Fruit fly (Drosophila melanogaster): Measurements from ENCODE around the gene mRpL9.

Gene mRpL9

dm6 chr3R:15361490-15361889, 31.0 kb downstream of the mRpL9 start, which contains the start of the genes Cog2 and Trax:
Cog2 (minus strand) TSS chr3R:15361657.
Trax (plus strand) TSS chr3R:15361692.
- TF ChIP-seq CG34367 (tag; optimal IDR thresholded peaks at IDR 0.05), result no peak
- TF ChIP-seq gl (tag; optimal IDR thresholded peaks at IDR 0.05), result no peak
- TF ChIP-seq CG32121 (GFP tag; IDR thresholded peaks at IDR 0.05), result peak; percentile 19; the same call in 1 of the 2 replicates
- no peak for TF ChIP-seq CG17806 (tag; optimal IDR thresholded peaks at IDR 0.05)
- no peak for TF ChIP-seq fd96Ca (GFP tag; IDR thresholded peaks at IDR 0.05)

DNA sequence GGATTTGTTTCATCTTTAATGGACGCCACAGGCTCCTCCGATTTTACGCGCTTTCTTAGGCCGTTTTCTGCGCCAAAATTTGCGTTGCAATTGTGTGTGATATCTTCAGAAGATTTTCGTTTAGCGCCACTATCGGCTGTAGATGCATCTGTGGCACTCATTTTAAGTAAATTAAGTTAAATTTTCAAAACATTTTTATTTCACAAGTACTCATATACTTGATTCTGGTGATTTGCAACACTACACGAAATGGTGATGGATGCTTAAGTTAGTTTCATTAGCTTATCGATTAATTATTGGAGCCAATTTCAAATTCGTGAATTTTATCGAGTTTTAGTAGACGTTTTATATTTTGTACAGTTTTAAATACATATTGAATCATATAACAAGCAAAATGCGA, 33.1 kb downstream of the mRpL9 start, which contains the start of gene CG6171:
CG6171 (minus strand) TSS at position 250 of the 400 bp plus-strand sequence.
- no peak for TF ChIP-seq gl (tag; optimal IDR thresholded peaks at IDR 0.05)
- no peak for TF ChIP-seq CG4496 (GFP tag; IDR thresholded peaks at IDR 0.05)
- no peak for TF ChIP-seq CG17806 (tag; optimal IDR thresholded peaks at IDR 0.05)
- no peak for TF ChIP-seq Pif1B (GFP tag; optimal IDR thresholded peaks at IDR 0.05)
- TF ChIP-seq CG13204 (GFP tag; optimal IDR thresholded peaks at IDR 0.05), result no peak
- TF ChIP-seq D1 (tag; optimal IDR thresholded peaks at IDR 0.05), result no peak
- no peak for TF ChIP-seq CG32121 (GFP tag; IDR thresholded peaks at IDR 0.05)
- TF ChIP-seq CG9948 (tag; optimal IDR thresholded peaks at IDR 0.05), result no peak
- no peak for TF ChIP-seq CG15710 (tag; optimal IDR thresholded peaks at IDR 0.05)
- TF ChIP-seq Ets98B (GFP tag; IDR thresholded peaks at IDR 0.05), result no peak
- no peak for TF ChIP-seq Pif1A (GFP tag; optimal IDR thresholded peaks at IDR 0.05)
- TF ChIP-seq CG10348 (GFP tag; IDR thresholded peaks at IDR 0.05), result no peak
- TF ChIP-seq EcR (GFP tag; optimal IDR thresholded peaks at IDR 0.05), result no peak
- no peak for TF ChIP-seq rn (GFP tag; IDR thresholded peaks at IDR 0.05)

DNA sequence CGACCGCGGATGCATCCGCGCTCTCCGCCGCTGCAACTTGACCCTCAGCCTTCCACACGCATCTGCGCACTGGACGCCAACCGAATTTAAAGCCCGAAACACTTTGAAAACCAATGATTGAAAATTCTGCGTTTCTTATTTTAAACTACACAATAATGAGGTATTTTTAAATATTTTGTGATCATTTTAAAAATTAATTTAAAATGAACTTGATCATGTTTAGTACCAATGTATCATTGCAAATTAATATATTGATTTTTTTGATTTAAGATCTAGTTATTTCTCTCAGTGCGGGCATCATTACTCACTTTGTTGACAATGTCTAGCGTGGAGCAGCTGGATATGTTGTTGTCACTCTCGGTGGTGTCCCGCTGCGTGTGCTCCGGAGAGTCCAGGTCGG, 36.3 kb downstream of the mRpL9 start:
- peak; percentile 41 for TF ChIP-seq Ets98B (GFP tag; IDR thresholded peaks at IDR 0.05)
- peak; percentile 62; the same call in 1 of the 2 replicates for TF ChIP-seq CG32121 (GFP tag; IDR thresholded peaks at IDR 0.05)
- TF ChIP-seq CG12605 (GFP tag; IDR thresholded peaks at IDR 0.05), result peak; percentile 46; the same call in 1 of the 2 replicates
- peak; percentile 76; the same call in 2 of the 3 replicates for TF ChIP-seq CG4496 (GFP tag; IDR thresholded peaks at IDR 0.05)
- no peak for TF ChIP-seq CG14655 (GFP tag; optimal IDR thresholded peaks at IDR 0.05)
- TF ChIP-seq fd96Ca (GFP tag; IDR thresholded peaks at IDR 0.05), result no peak
- peak; percentile 32 for TF ChIP-seq CG15710 (tag; optimal IDR thresholded peaks at IDR 0.05)
- peak; percentile 19 for TF ChIP-seq Snoo (tag; optimal IDR thresholded peaks at IDR 0.05)
- TF ChIP-seq CG9948 (tag; optimal IDR thresholded peaks at IDR 0.05), result peak; percentile 43
- peak; percentile 55 for TF ChIP-seq CG17806 (tag; optimal IDR thresholded peaks at IDR 0.05)

DNA sequence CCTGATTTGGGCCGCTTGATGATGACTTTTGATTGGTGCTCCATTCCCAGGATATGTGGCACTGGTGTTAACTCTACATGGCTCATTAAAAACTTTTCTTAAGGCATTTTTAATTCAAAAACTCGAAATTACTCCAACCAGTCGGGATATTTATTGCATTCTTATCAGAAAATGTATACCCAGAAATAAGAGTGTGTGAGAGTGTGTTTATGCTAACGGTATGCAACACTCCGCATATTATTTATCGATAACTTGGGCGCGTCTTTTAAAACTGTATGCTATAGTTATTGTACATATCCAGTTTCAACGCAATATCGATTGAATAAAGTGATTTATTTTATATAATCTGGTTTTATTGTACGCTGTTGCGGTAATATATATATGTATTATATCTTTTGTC, 36.9 kb downstream of the mRpL9 start, which contains the start of gene CG34404:
CG34404 (minus strand) TSS at position 189 of the 400 bp plus-strand sequence.
- TF ChIP-seq CG14655 (GFP tag; optimal IDR thresholded peaks at IDR 0.05) (no peak), CG32121 (GFP tag; IDR thresholded peaks at IDR 0.05) (no peak), rn (GFP tag; IDR thresholded peaks at IDR 0.05) (no peak), CG10348 (GFP tag; IDR thresholded peaks at IDR 0.05) (no peak), Pif1A (GFP tag; optimal IDR thresholded peaks at IDR 0.05) (no peak), CG8301 (tag; optimal IDR thresholded peaks at IDR 0.05) (no peak), EcR (GFP tag; optimal IDR thresholded peaks at IDR 0.05) (no peak)

DNA sequence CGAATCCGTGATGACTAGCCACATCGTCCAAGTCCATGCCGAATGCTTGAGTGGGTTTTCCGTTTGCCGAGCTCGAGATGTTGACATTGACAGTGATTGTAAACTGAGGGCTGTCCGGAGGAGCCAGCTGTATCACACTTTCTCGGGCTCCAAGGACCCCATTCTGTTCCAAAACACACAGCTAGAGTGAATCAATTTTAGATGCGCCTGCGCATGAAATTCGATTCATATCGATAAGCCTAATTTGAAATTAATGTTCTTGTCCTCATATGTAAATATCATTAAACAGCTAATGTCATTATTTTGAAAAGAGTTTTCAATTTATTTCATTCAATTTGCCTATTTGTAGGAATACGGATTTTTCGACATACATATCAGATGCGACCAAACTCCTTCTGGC, 39.2 kb downstream of the mRpL9 start, which contains the start of gene CG14868:
CG14868 (minus strand) TSS at position 204 of the 400 bp plus-strand sequence.
- no peak for TF ChIP-seq CG14655 (GFP tag; optimal IDR thresholded peaks at IDR 0.05)
- no peak for TF ChIP-seq Snoo (tag; optimal IDR thresholded peaks at IDR 0.05)

dm6 chr3R:15371833-15372232, 41.3 kb downstream of the mRpL9 start, which contains the start of the genes Ccm3 and CG6136:
Ccm3 (plus strand) TSS chr3R:15371957.
CG6136 (minus strand) TSS chr3R:15372212.
- TF ChIP-seq CG15710 (tag; optimal IDR thresholded peaks at IDR 0.05) (peak; percentile 13), Ets98B (GFP tag; IDR thresholded peaks at IDR 0.05) (0 out of 2 replicates have a peak, but pooled peaks have one; percentile 10), gl (tag; optimal IDR thresholded peaks at IDR 0.05) (no peak), Snoo (tag; optimal IDR thresholded peaks at IDR 0.05) (peak; percentile 10), CG4496 (GFP tag; IDR thresholded peaks at IDR 0.05) (peak; percentile 45; the same call in 1 of the 3 replicates), CG32121 (GFP tag; IDR thresholded peaks at IDR 0.05) (0 out of 2 replicates have a peak, but pooled peaks have one; percentile 25), CG17806 (tag; optimal IDR thresholded peaks at IDR 0.05) (no peak)

- TF ChIP-seq CG15710 (tag; optimal IDR thresholded peaks at IDR 0.05), result no peak
- TF ChIP-seq Ets98B (GFP tag; IDR thresholded peaks at IDR 0.05), result no peak
- no peak for TF ChIP-seq CG13204 (GFP tag; optimal IDR thresholded peaks at IDR 0.05)
- no peak for TF ChIP-seq D1 (tag; optimal IDR thresholded peaks at IDR 0.05)
- TF ChIP-seq Pif1B (GFP tag; optimal IDR thresholded peaks at IDR 0.05), result no peak
- no peak for TF ChIP-seq Snoo (tag; optimal IDR thresholded peaks at IDR 0.05)
These were observed 43.9 kb downstream of the mRpL9 start, which contains the start of gene Rbp for dm6 chr3R:15374397-15374796. Rbp (plus strand) TSS chr3R:15374635.

dm6 chr3R:15375470-15375869, 44.9 kb downstream of the mRpL9 start:
- TF ChIP-seq CG12605 (GFP tag; IDR thresholded peaks at IDR 0.05), result no peak
- no peak for TF ChIP-seq CG17806 (tag; optimal IDR thresholded peaks at IDR 0.05)
- no peak for TF ChIP-seq CG32121 (GFP tag; IDR thresholded peaks at IDR 0.05)
- TF ChIP-seq CG14655 (GFP tag; optimal IDR thresholded peaks at IDR 0.05), result no peak
- TF ChIP-seq fd96Ca (GFP tag; IDR thresholded peaks at IDR 0.05), result no peak
- no peak for TF ChIP-seq EcR (GFP tag; optimal IDR thresholded peaks at IDR 0.05)
- no peak for TF ChIP-seq CG4496 (GFP tag; IDR thresholded peaks at IDR 0.05)
- TF ChIP-seq CG15710 (tag; optimal IDR thresholded peaks at IDR 0.05), result no peak
- no peak for TF ChIP-seq CG10348 (GFP tag; IDR thresholded peaks at IDR 0.05)
- TF ChIP-seq CG8301 (tag; optimal IDR thresholded peaks at IDR 0.05), result no peak
- TF ChIP-seq Pif1A (GFP tag; optimal IDR thresholded peaks at IDR 0.05), result no peak
- TF ChIP-seq Ets98B (GFP tag; IDR thresholded peaks at IDR 0.05), result no peak
- TF ChIP-seq CG8159 (tag; optimal IDR thresholded peaks at IDR 0.05), result no peak
- no peak for TF ChIP-seq rn (GFP tag; IDR thresholded peaks at IDR 0.05)
- no peak for TF ChIP-seq D1 (tag; optimal IDR thresholded peaks at IDR 0.05)
- no peak for TF ChIP-seq gl (tag; optimal IDR thresholded peaks at IDR 0.05)
- no peak for TF ChIP-seq CG13204 (GFP tag; optimal IDR thresholded peaks at IDR 0.05)
- TF ChIP-seq Snoo (tag; optimal IDR thresholded peaks at IDR 0.05), result no peak
- no peak for TF ChIP-seq Pif1B (GFP tag; optimal IDR thresholded peaks at IDR 0.05)

All from whole organism, pupa.